Fruit fly (Drosophila melanogaster) whole organism, embryonic: ENCODE data around the gene Ir94a.

Experiments used
- Bgb ChIP-seq: fragments of 200-800 bp; sonication (Bioruptor generic); IDR thresholded peaks from 2 replicates; pipeline ENCODE4 v1.3.6; 2022; ENCODE audit warnings: missing biosample characterization, missing genetic modification characterization; ENCODE audit not compliant: partially characterized antibody
- CG1024 ChIP-seq: fragments of 200-800 bp; sonication (Bioruptor generic); IDR thresholded peaks from 2 replicates; pipeline ENCODE4 v1.3.6; 2022; ENCODE audit warnings: missing biosample characterization, missing genetic modification characterization
- CG10565 ChIP-seq: fragments of 200-800 bp; sonication (Bioruptor generic); optimal IDR thresholded peaks from 3 replicates; lab custom pipeline; 2016; ENCODE audit warnings: missing biosample characterization, mild to moderate bottlenecking, missing genetic modification characterization
- CG12236 ChIP-seq: fragments of 200-800 bp; sonication (Bioruptor generic); optimal IDR thresholded peaks from 2 replicates; lab custom pipeline; 2016; ENCODE audit warnings: missing biosample characterization, missing genetic modification characterization
- CG1602 ChIP-seq: fragments of 200-800 bp; sonication (Bioruptor generic); optimal IDR thresholded peaks from 3 replicates; lab custom pipeline; 2016; ENCODE audit warnings: missing biosample characterization, missing genetic modification characterization
- CG1832 ChIP-seq: fragments of 200-800 bp; sonication (Bioruptor generic); optimal IDR thresholded peaks from 2 replicates; lab custom pipeline; 2017; ENCODE audit warnings: missing biosample characterization, mild to moderate bottlenecking, missing genetic modification characterization, inconsistent platforms
- CG18619 ChIP-seq: fragments of 200-800 bp; sonication (Bioruptor generic); optimal IDR thresholded peaks from 3 replicates; lab custom pipeline; 2017; ENCODE audit warnings: missing biosample characterization, mild to moderate bottlenecking, missing genetic modification characterization
- CG32772 ChIP-seq: fragments of 200-800 bp; sonication (Bioruptor generic); IDR thresholded peaks from 2 replicates; pipeline ENCODE4 v1.3.6; 2022; ENCODE audit warnings: missing biosample characterization, missing genetic modification characterization
- CG3407 ChIP-seq: fragments of 200-800 bp; sonication (Bioruptor generic); optimal IDR thresholded peaks from 2 replicates; lab custom pipeline; 2018; ENCODE audit warnings: missing biosample characterization, mild to moderate bottlenecking, missing genetic modification characterization
- CG34422 ChIP-seq: fragments of 200-800 bp; sonication (Bioruptor generic); IDR thresholded peaks from 3 replicates; pipeline ENCODE4 v1.3.6; 2022; ENCODE audit warnings: missing biosample characterization, missing genetic modification characterization
- CG4854 ChIP-seq: fragments of 200-800 bp; sonication (Bioruptor generic); optimal IDR thresholded peaks from 2 replicates; lab custom pipeline; 2016; ENCODE audit warnings: missing biosample characterization, missing genetic modification characterization, inconsistent platforms
- CG6272 ChIP-seq: fragments of 200-800 bp; sonication (Bioruptor generic); IDR thresholded peaks from 2 replicates; pipeline ENCODE4 v1.3.6; 2022; ENCODE audit warnings: missing biosample characterization, missing genetic modification characterization
- CG6683 ChIP-seq: fragments of 200-800 bp; sonication (Bioruptor generic); optimal IDR thresholded peaks from 2 replicates; lab custom pipeline; 2017; ENCODE audit warnings: missing biosample characterization, mild to moderate bottlenecking, missing genetic modification characterization, missing genetic modification reagents
- CG7556 ChIP-seq: fragments of 200-800 bp; sonication (Bioruptor generic); optimal IDR thresholded peaks from 2 replicates; lab custom pipeline; 2017; ENCODE audit warnings: missing biosample characterization, mild to moderate bottlenecking, missing genetic modification characterization
- CG7963 ChIP-seq: fragments of 200-800 bp; sonication (Bioruptor generic); IDR thresholded peaks from 3 replicates; pipeline ENCODE4 v1.3.6; 2022; ENCODE audit warnings: missing biosample characterization, missing genetic modification characterization; ENCODE audit not compliant: partially characterized antibody
- CG8089 ChIP-seq: fragments of 200-800 bp; sonication (Bioruptor generic); optimal IDR thresholded peaks from 3 replicates; lab custom pipeline; 2016; ENCODE audit warnings: missing biosample characterization, missing genetic modification characterization
- CrebB ChIP-seq: fragments of 200-800 bp; sonication (Bioruptor generic); optimal IDR thresholded peaks from 3 replicates; lab custom pipeline; 2018; ENCODE audit warnings: missing biosample characterization, mild to moderate bottlenecking, missing genetic modification characterization
- Fer2 ChIP-seq: fragments of 200-800 bp; sonication (Bioruptor generic); optimal IDR thresholded peaks from 2 replicates; lab custom pipeline; 2018; ENCODE audit warnings: missing biosample characterization, mild to moderate bottlenecking, missing genetic modification characterization, moderate library complexity
- Gug ChIP-seq: fragments of 200-800 bp; sonication (Bioruptor generic); IDR thresholded peaks from 4 replicates; pipeline ENCODE4 v1.3.6; 2022; ENCODE audit warnings: missing biosample characterization, missing genetic modification characterization
- Mes4 ChIP-seq: fragments of 200-800 bp; sonication (Bioruptor generic); optimal IDR thresholded peaks from 2 replicates; lab custom pipeline; 2016; ENCODE audit warnings: missing biosample characterization, missing genetic modification characterization
- Myb ChIP-seq: fragments of 200-800 bp; sonication (Bioruptor generic); optimal IDR thresholded peaks from 2 replicates; lab custom pipeline; 2016; ENCODE audit warnings: missing biosample characterization, missing genetic modification characterization
- Neu2 ChIP-seq: fragments of 200-800 bp; sonication (Bioruptor generic); optimal IDR thresholded peaks from 3 replicates; lab custom pipeline; 2016; ENCODE audit warnings: missing biosample characterization, missing genetic modification characterization, borderline replicate concordance
- Nf-YB ChIP-seq: fragments of 200-800 bp; sonication (Bioruptor generic); optimal IDR thresholded peaks from 3 replicates; lab custom pipeline; 2019; ENCODE audit warnings: missing biosample characterization, mild to moderate bottlenecking, missing genetic modification characterization, moderate library complexity
- Opbp ChIP-seq: fragments of 200-800 bp; sonication (Bioruptor generic); IDR thresholded peaks from 3 replicates; pipeline ENCODE4 v1.3.6; 2022; ENCODE audit warnings: missing biosample characterization, missing genetic modification characterization; ENCODE audit not compliant: partially characterized antibody
- Ravus ChIP-seq: fragments of 200-800 bp; sonication (Bioruptor generic); IDR thresholded peaks from 2 replicates; pipeline ENCODE4 v1.3.6; 2022; ENCODE audit warnings: missing biosample characterization, missing genetic modification characterization
- ap ChIP-seq: fragments of 200-800 bp; sonication (Bioruptor generic); IDR thresholded peaks from 2 replicates; pipeline ENCODE4 v1.3.6; 2022; ENCODE audit warnings: missing biosample characterization, missing genetic modification characterization
- bab2 ChIP-seq: fragments of 200-800 bp; sonication (Bioruptor generic); optimal IDR thresholded peaks from 2 replicates; lab custom pipeline; 2016; ENCODE audit warnings: missing biosample characterization, missing genetic modification characterization
- bsh ChIP-seq, 2 experiments: fragments of 200-800 bp; sonication (Bioruptor generic); optimal IDR thresholded peaks; 2 replicates each; lab custom pipeline; 2017 to 2018; ENCODE audit warnings: mild to moderate bottlenecking in 2 of 2, missing biosample characterization in 2 of 2, missing genetic modification characterization in 2 of 2, moderate library complexity in 1 of 2
- corto ChIP-seq: fragments of 200-800 bp; sonication (Bioruptor generic); optimal IDR thresholded peaks from 2 replicates; lab custom pipeline; 2016; ENCODE audit warnings: missing biosample characterization, mild to moderate bottlenecking, missing genetic modification characterization, moderate library complexity
- dmrt11E ChIP-seq: fragments of 200-800 bp; sonication (Bioruptor generic); optimal IDR thresholded peaks from 3 replicates; lab custom pipeline; 2018; ENCODE audit warnings: missing biosample characterization, mild to moderate bottlenecking, missing genetic modification characterization, moderate library complexity
- en ChIP-seq: fragments of 200-800 bp; sonication (Bioruptor generic); optimal IDR thresholded peaks from 2 replicates; lab custom pipeline; 2016; ENCODE audit warnings: missing biosample characterization, missing genetic modification characterization
- gce ChIP-seq: fragments of 200-800 bp; sonication (Bioruptor generic); IDR thresholded peaks from 3 replicates; pipeline ENCODE4 v1.3.6; 2022; ENCODE audit warnings: missing biosample characterization, missing genetic modification characterization
- grau ChIP-seq: fragments of 200-800 bp; optimal IDR thresholded peaks from 3 replicates; lab custom pipeline; 2019; ENCODE audit warnings: missing biosample characterization, mild to moderate bottlenecking, missing genetic modification characterization, moderate library complexity
- h ChIP-seq: fragments of >200 bp; optimal IDR thresholded peaks from 2 replicates; lab custom pipeline; 2017
- klu ChIP-seq: fragments of 200-800 bp; sonication (Bioruptor generic); IDR thresholded peaks from 2 replicates; pipeline ENCODE4 v1.3.6; 2022; ENCODE audit warnings: missing biosample characterization, missing genetic modification characterization
- mld ChIP-seq: fragments of 200-800 bp; sonication (Bioruptor generic); IDR thresholded peaks from 3 replicates; pipeline ENCODE4 v1.3.6; 2022; ENCODE audit warnings: missing biosample characterization, missing genetic modification characterization; ENCODE audit not compliant: partially characterized antibody
- nerfin-1 ChIP-seq: fragments of 200-800 bp; sonication (Bioruptor generic); optimal IDR thresholded peaks from 3 replicates; lab custom pipeline; 2019; ENCODE audit warnings: missing biosample characterization, mild to moderate bottlenecking, missing genetic modification characterization, moderate library complexity
- nmo ChIP-seq: fragments of 200-800 bp; sonication (Bioruptor generic); optimal IDR thresholded peaks from 2 replicates; lab custom pipeline; 2018; ENCODE audit warnings: missing biosample characterization, mild to moderate bottlenecking, missing genetic modification characterization, moderate library complexity
- pan ChIP-seq, 4 experiments: fragments of >200 bp in 3 of 4; fragments of 200-800 bp in 1 of 4; sonication (Bioruptor generic) in 1 of 4; optimal IDR thresholded peaks in 3 of 4; IDR thresholded peaks in 1 of 4; 2 replicates each; pipeline versions ENCODE4 v1.3.6 to Lab custom; 2017 to 2022; ENCODE audit warnings: missing biosample characterization in 2 of 4, missing genetic modification characterization in 2 of 4, mixed read lengths in 1 of 4
- pfk ChIP-seq: fragments of 200-800 bp; sonication (Bioruptor generic); optimal IDR thresholded peaks from 2 replicates; lab custom pipeline; 2018; ENCODE audit warnings: missing biosample characterization, mild to moderate bottlenecking, missing genetic modification characterization, moderate library complexity
- pros ChIP-seq: fragments of 200-800 bp; sonication (Bioruptor generic); optimal IDR thresholded peaks from 3 replicates; lab custom pipeline; 2019; ENCODE audit warnings: missing biosample characterization, mild to moderate bottlenecking, missing genetic modification characterization, moderate library complexity
- sc ChIP-seq, 3 experiments: fragments of >200 bp in 2 of 3; fragments of 200-800 bp in 1 of 3; sonication (Bioruptor generic) in 1 of 3; optimal IDR thresholded peaks; 2 replicates in 2 of 3; 3 replicates in 1 of 3; lab custom pipeline; 2017; ENCODE audit warnings: mild to moderate bottlenecking in 1 of 3, missing biosample characterization in 1 of 3, missing genetic modification characterization in 1 of 3, missing genetic modification reagents in 1 of 3
- shn ChIP-seq: fragments of 200-800 bp; sonication (Bioruptor generic); optimal IDR thresholded peaks from 3 replicates; lab custom pipeline; 2016; ENCODE audit warnings: missing biosample characterization, missing genetic modification characterization
- slbo ChIP-seq: fragments of 200-800 bp; sonication (Bioruptor generic); IDR thresholded peaks from 2 replicates; pipeline ENCODE4 v1.3.6; 2022; ENCODE audit warnings: missing biosample characterization, missing genetic modification characterization
- sna ChIP-seq: fragments of 200-800 bp; sonication (Bioruptor generic); IDR thresholded peaks from 2 replicates; pipeline ENCODE4 v1.3.6; 2022; ENCODE audit warnings: missing biosample characterization, missing genetic modification characterization; ENCODE audit not compliant: partially characterized antibody
- tgo ChIP-seq: fragments of 200-800 bp; sonication (Bioruptor generic); IDR thresholded peaks from 3 replicates; pipeline ENCODE4 v1.3.6; 2022; ENCODE audit warnings: missing biosample characterization, missing genetic modification characterization
- vfl ChIP-seq: fragments of 200-800 bp; sonication (Bioruptor generic); optimal IDR thresholded peaks from 2 replicates; lab custom pipeline; 2016; ENCODE audit warnings: missing biosample characterization, missing genetic modification characterization
- wdn ChIP-seq: fragments of 200-800 bp; sonication (Bioruptor generic); IDR thresholded peaks from 2 replicates; pipeline ENCODE4 v1.3.6; 2022; ENCODE audit warnings: missing biosample characterization, missing genetic modification characterization
- wor ChIP-seq: fragments of 200-800 bp; sonication (Bioruptor generic); IDR thresholded peaks from 2 replicates; pipeline ENCODE4 v1.3.6; 2022; ENCODE audit warnings: missing biosample characterization, missing genetic modification characterization

The Ir94a gene

DNA sequence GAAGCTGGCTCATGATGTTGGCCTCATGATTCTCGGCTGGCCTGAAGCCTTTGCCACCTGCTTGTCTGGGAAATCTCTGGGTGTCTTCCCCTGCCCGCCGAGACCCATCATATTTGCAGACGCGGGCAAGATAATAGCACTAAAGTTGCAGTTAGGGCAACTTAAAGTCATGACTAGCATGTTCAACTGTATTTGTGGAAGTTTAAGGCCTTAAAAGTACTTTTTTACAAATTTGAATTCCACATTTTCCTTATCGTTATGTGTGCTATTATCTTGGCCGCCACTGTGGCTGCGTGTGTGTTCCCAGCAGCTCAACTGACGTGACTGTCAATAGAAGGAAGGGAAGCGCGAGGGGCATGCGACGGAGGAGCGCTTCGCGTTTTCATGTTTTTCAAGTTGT lies 25.9 kb downstream of the Ir94a start (continued):
- TF ChIP-seq shn (GFP tag; lab: Kevin White, UChicago) (peak; percentile 37), CG32772 (peak; percentile 80), tgo (peak; percentile 63), Mes4 (GFP tag; lab: Kevin White, UChicago) (peak; percentile 20), Myb (GFP tag; lab: Kevin White, UChicago) (peak; percentile 1), Nf-YB (GFP tag; lab: Kevin White, UChicago) (no peak), bsh (GFP tag; optimal IDR thresholded peaks at IDR 0.05; lab: Kevin White, UChicago) (peak; percentile 83 to 86), CG1024 (GFP tag; lab: Robert Waterston, UW) (peak; percentile 79), CG1602 (GFP tag; lab: Kevin White, UChicago) (peak; percentile 45), CG7556 (GFP tag; lab: Kevin White, UChicago) (peak; percentile 49), CG12236 (GFP tag; lab: Kevin White, UChicago) (peak; percentile 51), CrebB (tag; lab: Kevin White, UChicago) (peak; percentile 16), Neu2 (GFP tag; lab: Kevin White, UChicago) (peak; percentile 46), wor (GFP tag; lab: Robert Waterston, UW) (peak; percentile 57), CG6683 (peak; percentile 61), CG4854 (GFP tag; lab: Kevin White, UChicago) (no peak), corto (GFP tag; lab: Kevin White, UChicago) (no peak), Fer2 (tag; lab: Kevin White, UChicago) (no peak), Bgb (GFP tag; lab: Robert Waterston, UW) (no peak), CG8089 (GFP tag; lab: Kevin White, UChicago) (peak; percentile 42), mld (GFP tag; lab: Robert Waterston, UW) (no peak), CG18619 (GFP tag; lab: Kevin White, UChicago) (peak; percentile 36), Gug (GFP tag; lab: Robert Waterston, UW) (peak; percentile 65; the same call in 3 of the 4 replicates), Ravus (no peak; the same call in 1 of the 2 replicates), CG3407 (GFP tag; lab: Kevin White, UChicago) (peak; percentile 40), vfl (GFP tag; lab: Kevin White, UChicago) (no peak), CG1832 (GFP tag; lab: Kevin White, UChicago) (no peak), h (lab: Kevin White, UChicago) (no peak), Opbp (no peak), CG7963 (GFP tag; lab: Robert Waterston, UW) (no peak), pros (GFP tag; lab: Kevin White, UChicago) (no peak), slbo (GFP tag; lab: Robert Waterston, UW) (peak; percentile 68), dmrt11E (tag; lab: Kevin White, UChicago) (peak; percentile 85), grau (tag; lab: Kevin White, UChicago) (peak; percentile 38), pan (optimal IDR thresholded peaks at IDR 0.05; lab: Kevin White, UChicago) (no peak), pan (GFP tag; optimal IDR thresholded peaks at IDR 0.05 in 1 of 2, IDR thresholded peaks at IDR 0.05 in 1 of 2) (peak in 1 of 2 experiments; percentile 75), nerfin-1 (tag; lab: Kevin White, UChicago) (no peak), gce (GFP tag; lab: Robert Waterston, UW) (no peak; the same call in 2 of the 3 replicates), sna (GFP tag; lab: Robert Waterston, UW) (no peak), wdn (GFP tag; lab: Robert Waterston, UW) (peak; percentile 8; the same call in 1 of the 2 replicates), sc (optimal IDR thresholded peaks at IDR 0.05; lab: Kevin White, UChicago) (no peak), sc (GFP tag; optimal IDR thresholded peaks at IDR 0.05; lab: Kevin White, UChicago) (peak; percentile 37), CG10565 (peak; percentile 38), pfk (GFP tag; lab: Kevin White, UChicago) (no peak), klu (no peak), nmo (GFP tag; lab: Kevin White, UChicago) (peak; percentile 74), bab2 (GFP tag; lab: Kevin White, UChicago) (peak; percentile 64), ap (GFP tag; lab: Robert Waterston, UW) (peak; percentile 66), en (GFP tag; lab: Kevin White, UChicago) (peak; percentile 60), CG34422 (GFP tag; lab: Robert Waterston, UW) (peak; percentile 72; the same call in 1 of the 3 replicates), CG6272 (GFP tag; lab: Robert Waterston, UW) (no peak)
